Worm (Caenorhabditis elegans): ENCODE results near the gene F32D8.3.

Gene F32D8.3

DNA sequence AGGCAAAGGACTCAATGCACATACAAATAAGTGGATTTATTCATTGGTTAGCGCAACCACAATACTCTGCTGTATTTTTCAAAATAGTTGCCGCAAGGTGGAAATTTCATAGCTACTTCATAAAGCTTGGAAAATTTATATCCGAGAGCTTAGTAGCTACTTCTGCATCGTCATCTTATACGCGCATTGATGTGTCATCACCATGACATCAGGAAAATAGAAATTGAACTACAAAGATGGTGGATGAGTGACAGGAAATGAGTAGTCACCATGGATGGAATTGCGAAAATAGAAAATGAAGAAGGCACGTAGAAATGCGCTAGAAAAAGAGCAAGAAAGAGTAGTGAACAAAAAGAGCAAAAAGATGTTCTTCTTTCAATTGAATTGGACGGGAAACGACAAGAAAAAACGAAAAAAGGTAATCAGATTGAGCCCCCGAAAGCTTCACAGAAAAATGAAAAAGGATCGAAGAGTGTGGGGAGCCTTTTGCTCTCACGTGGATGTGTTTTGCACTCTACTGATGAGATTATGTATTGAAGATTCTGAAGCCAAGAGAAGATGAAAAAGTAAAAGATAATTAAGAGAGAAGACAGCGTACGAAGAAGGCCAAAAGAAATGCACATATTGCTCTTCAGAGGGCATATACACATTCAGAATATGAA is 11.6 kb upstream of the F32D8.3 start:
- no peak for TF ChIP-seq med-1 (GFP tag; optimal IDR thresholded peaks at IDR 0.05; ENCODE audit: insufficient read depth)
- TF ChIP-seq ztf-29 (GFP tag; IDR thresholded peaks at IDR 0.05) = no peak
- no peak for TF ChIP-seq T22C8.4 (GFP tag; IDR thresholded peaks at IDR 0.05)
- no peak for TF ChIP-seq cog-1 (tag; optimal IDR thresholded peaks at IDR 0.05)
- no peak for TF ChIP-seq flt-1 (GFP tag; IDR thresholded peaks at IDR 0.05)
- TF ChIP-seq klf-2 (GFP tag; conservative IDR thresholded peaks at IDR 0.05) = no peak
- TF ChIP-seq ztf-23 (GFP tag; IDR thresholded peaks at IDR 0.05) = no peak
- no peak for TF ChIP-seq tab-1 (GFP tag; IDR thresholded peaks at IDR 0.05)
- TF ChIP-seq ref-1 (GFP tag; conservative IDR thresholded peaks at IDR 0.05) = no peak

- TF ChIP-seq ref-1 (GFP tag; conservative IDR thresholded peaks at IDR 0.05) (no peak), T22C8.4 (GFP tag; IDR thresholded peaks at IDR 0.05) (no peak), flt-1 (GFP tag; IDR thresholded peaks at IDR 0.05) (no peak), klf-2 (GFP tag; conservative IDR thresholded peaks at IDR 0.05) (no peak), med-1 (GFP tag; optimal IDR thresholded peaks at IDR 0.05; ENCODE audit: insufficient read depth) (no peak), cog-1 (tag; optimal IDR thresholded peaks at IDR 0.05) (no peak), ztf-23 (GFP tag; IDR thresholded peaks at IDR 0.05) (no peak), ztf-29 (GFP tag; IDR thresholded peaks at IDR 0.05) (no peak), tab-1 (GFP tag; IDR thresholded peaks at IDR 0.05) (no peak)
Measured at ce11 chrV:10876512-10876911, 10.1 kb upstream of the F32D8.3 start.

ce11 chrV:10877808-10878600 is 8.6 kb upstream of the F32D8.3 start:
- TF ChIP-seq med-1 (GFP tag; optimal IDR thresholded peaks at IDR 0.05; ENCODE audit: insufficient read depth) = no peak
- no peak for TF ChIP-seq ztf-29 (GFP tag; IDR thresholded peaks at IDR 0.05)
- no peak for TF ChIP-seq T22C8.4 (GFP tag; IDR thresholded peaks at IDR 0.05)
- no peak for TF ChIP-seq klf-2 (GFP tag; conservative IDR thresholded peaks at IDR 0.05)
- TF ChIP-seq ref-1 (GFP tag; conservative IDR thresholded peaks at IDR 0.05) = no peak
- no peak for TF ChIP-seq flt-1 (GFP tag; IDR thresholded peaks at IDR 0.05)
- TF ChIP-seq tab-1 (GFP tag; IDR thresholded peaks at IDR 0.05) = no peak
- no peak for TF ChIP-seq cog-1 (tag; optimal IDR thresholded peaks at IDR 0.05)
- TF ChIP-seq ztf-23 (GFP tag; IDR thresholded peaks at IDR 0.05) = no peak

ce11 chrV:10880138-10880882 is 6.3 kb upstream of the F32D8.3 start, which contains the start of gene F32D8.1:
Gene F32D8.1, plus strand, starts transcription at chrV:10880832.
- TF ChIP-seq cog-1 (tag; optimal IDR thresholded peaks at IDR 0.05) (no peak), ztf-29 (GFP tag; IDR thresholded peaks at IDR 0.05) (no peak), tab-1 (GFP tag; IDR thresholded peaks at IDR 0.05) (no peak), T22C8.4 (GFP tag; IDR thresholded peaks at IDR 0.05) (no peak), ref-1 (GFP tag; conservative IDR thresholded peaks at IDR 0.05) (no peak), klf-2 (GFP tag; conservative IDR thresholded peaks at IDR 0.05) (no peak), med-1 (GFP tag; optimal IDR thresholded peaks at IDR 0.05; ENCODE audit: insufficient read depth) (no peak), flt-1 (GFP tag; IDR thresholded peaks at IDR 0.05) (no peak), ztf-23 (GFP tag; IDR thresholded peaks at IDR 0.05) (no peak)

DNA sequence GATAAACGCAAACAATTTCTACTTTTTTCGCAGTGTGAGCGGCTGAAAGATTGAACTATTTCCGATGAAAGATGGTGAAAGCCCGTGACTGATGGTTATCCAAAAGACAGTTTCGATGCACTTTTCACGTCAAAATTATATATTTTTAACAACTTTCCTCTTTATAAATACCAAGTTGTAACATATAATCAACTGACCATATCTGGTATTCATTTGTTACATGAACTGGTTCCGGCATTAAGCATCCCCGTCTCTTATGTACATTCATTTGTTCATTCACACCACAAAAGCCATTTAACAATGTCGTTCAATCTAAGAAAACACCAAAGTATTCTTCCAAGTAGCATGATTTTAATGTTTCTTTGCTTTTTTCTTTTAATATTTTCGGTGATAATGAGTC is 3.2 kb upstream of the F32D8.3 start, which contains the start of gene F32D8.2:
TSS of gene F32D8.2 (plus strand) at position 301 of the 400 bp plus-strand sequence.
- no peak for TF ChIP-seq ref-1 (GFP tag; conservative IDR thresholded peaks at IDR 0.05)
- no peak for TF ChIP-seq T22C8.4 (GFP tag; IDR thresholded peaks at IDR 0.05)
- no peak for TF ChIP-seq ztf-23 (GFP tag; IDR thresholded peaks at IDR 0.05)
- no peak for TF ChIP-seq tab-1 (GFP tag; IDR thresholded peaks at IDR 0.05)
- no peak for TF ChIP-seq klf-2 (GFP tag; conservative IDR thresholded peaks at IDR 0.05)
- TF ChIP-seq ztf-29 (GFP tag; IDR thresholded peaks at IDR 0.05) = no peak
- no peak for TF ChIP-seq flt-1 (GFP tag; IDR thresholded peaks at IDR 0.05)

- TF ChIP-seq ref-1 (GFP tag; conservative IDR thresholded peaks at IDR 0.05) = no peak
- TF ChIP-seq klf-2 (GFP tag; conservative IDR thresholded peaks at IDR 0.05) = no peak
- no peak for TF ChIP-seq med-1 (GFP tag; optimal IDR thresholded peaks at IDR 0.05; ENCODE audit: insufficient read depth)
- no peak for TF ChIP-seq flt-1 (GFP tag; IDR thresholded peaks at IDR 0.05)
- no peak for TF ChIP-seq ztf-23 (GFP tag; IDR thresholded peaks at IDR 0.05)
- no peak for TF ChIP-seq cog-1 (tag; optimal IDR thresholded peaks at IDR 0.05)
- TF ChIP-seq tab-1 (GFP tag; IDR thresholded peaks at IDR 0.05) = no peak
- TF ChIP-seq ztf-29 (GFP tag; IDR thresholded peaks at IDR 0.05) = no peak
- no peak for TF ChIP-seq T22C8.4 (GFP tag; IDR thresholded peaks at IDR 0.05)
Measured at ce11 chrV:10887564-10887963, 927 bp downstream of the F32D8.3 start.

- TF ChIP-seq ztf-23 (GFP tag; IDR thresholded peaks at IDR 0.05) (no peak), flt-1 (GFP tag; IDR thresholded peaks at IDR 0.05) (no peak), T22C8.4 (GFP tag; IDR thresholded peaks at IDR 0.05) (no peak), tab-1 (GFP tag; IDR thresholded peaks at IDR 0.05) (no peak), cog-1 (tag; optimal IDR thresholded peaks at IDR 0.05) (no peak), ref-1 (GFP tag; conservative IDR thresholded peaks at IDR 0.05) (no peak), klf-2 (GFP tag; conservative IDR thresholded peaks at IDR 0.05) (no peak), ztf-29 (GFP tag; IDR thresholded peaks at IDR 0.05) (no peak), med-1 (GFP tag; optimal IDR thresholded peaks at IDR 0.05; ENCODE audit: insufficient read depth) (no peak)
Measured at ce11 chrV:10888153-10888552, 1.5 kb downstream of the F32D8.3 start.

- TF ChIP-seq cog-1 (tag; optimal IDR thresholded peaks at IDR 0.05) (no peak), med-1 (GFP tag; optimal IDR thresholded peaks at IDR 0.05; ENCODE audit: insufficient read depth) (no peak), ztf-29 (GFP tag; IDR thresholded peaks at IDR 0.05) (no peak), klf-2 (GFP tag; conservative IDR thresholded peaks at IDR 0.05) (no peak), T22C8.4 (GFP tag; IDR thresholded peaks at IDR 0.05) (no peak), ref-1 (GFP tag; conservative IDR thresholded peaks at IDR 0.05) (no peak), tab-1 (GFP tag; IDR thresholded peaks at IDR 0.05) (no peak), ztf-23 (GFP tag; IDR thresholded peaks at IDR 0.05) (no peak), flt-1 (GFP tag; IDR thresholded peaks at IDR 0.05) (no peak)
Measured at ce11 chrV:10889036-10889435, 2.4 kb downstream of the F32D8.3 start, which contains the start of gene F32D8.11. Gene F32D8.11, minus strand, starts transcription at chrV:10889136.
